Worm (Caenorhabditis elegans) whole organism, L2 larva: Measurements from ENCODE around the gene spp-27.

ENCODE experiments used
- ama-1 ChIP-seq: fragments of 150-350 bp; optimal IDR thresholded peaks from 2 replicates; lab custom pipeline; 2018; ENCODE audit warnings: inconsistent platforms
- ceh-16 ChIP-seq: fragments of 150-350 bp; optimal IDR thresholded peaks from 2 replicates; lab custom pipeline; 2014; ENCODE audit warnings: missing biosample characterization, missing genetic modification characterization
- lin-39 ChIP-seq: fragments of 150-350 bp; optimal IDR thresholded peaks from 2 replicates; lab custom pipeline; 2014; ENCODE audit warnings: missing biosample characterization, missing genetic modification reagents, missing genetic modification characterization
- nhr-10 ChIP-seq: sonication (generic microtip); optimal IDR thresholded peaks from 2 replicates; lab custom pipeline; 2017; ENCODE audit warnings: missing biosample characterization, missing genetic modification characterization
- unc-55 ChIP-seq: fragments of 150-350 bp; sonication (generic microtip); optimal IDR thresholded peaks from 3 replicates; lab custom pipeline; 2014; ENCODE audit warnings: missing biosample characterization, missing genetic modification reagents, missing genetic modification characterization
- unc-62 ChIP-seq: fragments of 150-350 bp; optimal IDR thresholded peaks from 2 replicates; lab custom pipeline; 2014; ENCODE audit warnings: missing biosample characterization, missing genetic modification reagents, missing genetic modification characterization

ce11 chrV:6522879-6523497 lies 33.9 kb downstream of the spp-27 start:
- no peak for TF ChIP-seq unc-62
- TF ChIP-seq nhr-10: no peak
- no peak for TF ChIP-seq ceh-16 (tag; lab: Kevin White, UChicago)
- no peak for TF ChIP-seq ama-1 (lab: Kevin White, UChicago)
- TF ChIP-seq unc-55 (GFP tag; lab: Kevin White, UChicago): no peak
- TF ChIP-seq lin-39 (tag; lab: Kevin White, UChicago): no peak
